Worm (Caenorhabditis elegans) whole organism, L4 larva: ENCODE data around the gene C53B7.2.

ENCODE experiments used
- R02D3.7 ChIP-seq: fragments of 150-350 bp; sonication (generic microtip); optimal IDR thresholded peaks from 3 replicates; lab custom pipeline; 2014; ENCODE audit warnings: missing biosample characterization, missing genetic modification characterization
- Y105C5A.15 ChIP-seq: fragments of 200-800 bp; sonication (Bioruptor generic); IDR thresholded peaks from 2 replicates; pipeline ENCODE4 v1.3.6; 2022; ENCODE audit warnings: missing genetic modification characterization, missing compliant biosample characterization
- ZK546.5 ChIP-seq, 2 experiments: sonication (generic microtip); optimal IDR thresholded peaks; 2 replicates each; lab custom pipeline; 2017; ENCODE audit warnings: missing biosample characterization in 2 of 2, missing genetic modification characterization in 2 of 2
- aha-1 ChIP-seq: fragments of 150-350 bp; peaks from one replicate; lab custom pipeline; 2014; ENCODE audit warnings: missing biosample characterization, missing genetic modification characterization
- arid-1 ChIP-seq: fragments of 200-800 bp; sonication (Bioruptor generic); conservative IDR thresholded peaks from 2 replicates; pipeline ENCODE4 v1.3.6; 2022; ENCODE audit warnings: missing genetic modification reagents, missing genetic modification characterization, missing compliant biosample characterization
- ces-1 ChIP-seq: fragments of 150-350 bp; sonication (generic microtip); optimal IDR thresholded peaks from 4 replicates; lab custom pipeline; 2014; ENCODE audit warnings: missing biosample characterization, missing genetic modification reagents, missing genetic modification characterization
- cey-2 ChIP-seq: sonication (generic microtip); optimal IDR thresholded peaks from 3 replicates; lab custom pipeline; 2017; ENCODE audit warnings: missing genetic modification characterization, mild to moderate bottlenecking, missing compliant biosample characterization, antibody characterized with exemption, borderline replicate concordance; ENCODE audit not compliant: insufficient read depth
- ctbp-1 ChIP-seq: fragments of 200-800 bp; sonication (Bioruptor generic); IDR thresholded peaks from 2 replicates; pipeline ENCODE4 v1.3.6; 2022; ENCODE audit warnings: missing genetic modification reagents, missing genetic modification characterization, missing compliant biosample characterization
- daf-12 ChIP-seq: fragments of 150-350 bp; optimal IDR thresholded peaks from 2 replicates; lab custom pipeline; 2014; ENCODE audit warnings: missing biosample characterization, missing genetic modification reagents, missing genetic modification characterization
- daf-19 ChIP-seq: fragments of 200-800 bp; sonication (Bioruptor generic); conservative IDR thresholded peaks from 2 replicates; pipeline ENCODE4 v1.3.6; 2022; ENCODE audit warnings: missing genetic modification characterization, missing compliant biosample characterization
- dmd-8 ChIP-seq: fragments of 200-800 bp; sonication (Bioruptor generic); IDR thresholded peaks from 2 replicates; pipeline ENCODE4 v1.3.6; 2022; ENCODE audit warnings: missing genetic modification characterization, missing compliant biosample characterization
- dpl-1 ChIP-seq: fragments of 150-350 bp; optimal IDR thresholded peaks from 2 replicates; lab custom pipeline; 2014; ENCODE audit warnings: missing biosample characterization, missing genetic modification reagents, missing genetic modification characterization
- dve-1 ChIP-seq: sonication (generic microtip); optimal IDR thresholded peaks from 2 replicates; lab custom pipeline; 2017; ENCODE audit warnings: antibody characterized with exemption, mild to moderate bottlenecking, missing genetic modification characterization, missing compliant biosample characterization; ENCODE audit not compliant: insufficient read depth
- egl-43 ChIP-seq: fragments of 200-800 bp; sonication (Bioruptor generic); IDR thresholded peaks from 2 replicates; pipeline ENCODE4 v1.3.6; 2022; ENCODE audit warnings: missing genetic modification reagents, missing genetic modification characterization, missing compliant biosample characterization
- fkh-10 ChIP-seq: fragments of 150-350 bp; optimal IDR thresholded peaks from 2 replicates; lab custom pipeline; 2014; ENCODE audit warnings: missing biosample characterization, missing genetic modification reagents, missing genetic modification characterization
- hlh-11 ChIP-seq: fragments of 200-800 bp; sonication (Bioruptor generic); optimal IDR thresholded peaks from 2 replicates; lab custom pipeline; 2018; ENCODE audit warnings: mild to moderate bottlenecking, missing genetic modification characterization, missing compliant biosample characterization
- hmg-1.1 ChIP-seq: fragments of 200-800 bp; sonication (Bioruptor generic); IDR thresholded peaks from 2 replicates; pipeline ENCODE4 v1.3.6; 2022; ENCODE audit warnings: missing genetic modification reagents, missing genetic modification characterization, missing compliant biosample characterization
- jun-1 ChIP-seq: fragments of 150-350 bp; optimal IDR thresholded peaks from 2 replicates; lab custom pipeline; 2014; ENCODE audit warnings: missing biosample characterization, missing genetic modification reagents, missing genetic modification characterization
- lim-7 ChIP-seq: fragments of 200-800 bp; sonication (Bioruptor generic); IDR thresholded peaks from 2 replicates; pipeline ENCODE4 v1.3.6; 2022; ENCODE audit warnings: missing genetic modification characterization, missing compliant biosample characterization
- lin-38 ChIP-seq: fragments of 200-800 bp; sonication (Bioruptor generic); IDR thresholded peaks from 2 replicates; pipeline ENCODE4 v1.3.6; 2022; ENCODE audit warnings: missing genetic modification reagents, missing genetic modification characterization, missing compliant biosample characterization
- lin-39 ChIP-seq: fragments of 150-350 bp; optimal IDR thresholded peaks from 2 replicates; lab custom pipeline; 2014; ENCODE audit warnings: missing biosample characterization, missing genetic modification reagents, missing genetic modification characterization
- lir-3 ChIP-seq: sonication (generic microtip); optimal IDR thresholded peaks from 2 replicates; lab custom pipeline; 2016; ENCODE audit warnings: mild to moderate bottlenecking, missing genetic modification characterization, missing compliant biosample characterization
- lsy-2 ChIP-seq, 2 experiments: fragments of 150-350 bp in 1 of 2; sonication (generic microtip) in 1 of 2; optimal IDR thresholded peaks; 2 replicates each; lab custom pipeline; 2014 to 2017; ENCODE audit warnings: missing biosample characterization in 2 of 2, missing genetic modification characterization in 2 of 2
- madf-5 ChIP-seq, 2 experiments: fragments of 200-800 bp; sonication (Bioruptor generic); IDR thresholded peaks; 2 replicates each; pipeline ENCODE4 v1.3.6; 2022; ENCODE audit warnings: missing compliant biosample characterization in 2 of 2, missing genetic modification characterization in 2 of 2
- madf-9 ChIP-seq: fragments of 200-800 bp; sonication (Bioruptor generic); conservative IDR thresholded peaks from 2 replicates; pipeline ENCODE4 v1.3.6; 2022; ENCODE audit warnings: missing genetic modification reagents, missing genetic modification characterization, missing compliant biosample characterization
- mdl-1 ChIP-seq, 2 experiments: fragments of 150-350 bp in 1 of 2; sonication (generic microtip) in 1 of 2; optimal IDR thresholded peaks; 2 replicates each; lab custom pipeline; 2014 to 2017; ENCODE audit warnings: missing biosample characterization in 2 of 2, missing genetic modification characterization in 2 of 2
- mep-1 ChIP-seq: fragments of 150-350 bp; sonication (generic microtip); optimal IDR thresholded peaks from 3 replicates; lab custom pipeline; 2014; ENCODE audit warnings: missing biosample characterization, missing genetic modification characterization
- mes-2 ChIP-seq: sonication (generic microtip); optimal IDR thresholded peaks from 2 replicates; lab custom pipeline; 2016; ENCODE audit warnings: missing genotype, mild to moderate bottlenecking, missing genetic modification characterization, missing compliant biosample characterization; ENCODE audit not compliant: poor library complexity, severe bottlenecking
- mxl-3 ChIP-seq: fragments of 200-800 bp; sonication (Bioruptor generic); optimal IDR thresholded peaks from 2 replicates; lab custom pipeline; 2018; ENCODE audit warnings: mild to moderate bottlenecking, missing genetic modification characterization, missing compliant biosample characterization
- nhr-102 ChIP-seq: sonication (generic microtip); optimal IDR thresholded peaks from 2 replicates; lab custom pipeline; 2016; ENCODE audit warnings: mild to moderate bottlenecking, missing genetic modification characterization, moderate library complexity, missing compliant biosample characterization
- nhr-11 ChIP-seq: fragments of 150-350 bp; optimal IDR thresholded peaks from 2 replicates; lab custom pipeline; 2014; ENCODE audit warnings: missing biosample characterization, missing genetic modification characterization
- nhr-28 ChIP-seq: fragments of 150-350 bp; optimal IDR thresholded peaks from 2 replicates; lab custom pipeline; 2014; ENCODE audit warnings: missing biosample characterization, missing genetic modification characterization
- pha-4 ChIP-seq, 2 experiments: fragments of 150-350 bp in 1 of 2; fragments of 200-800 bp in 1 of 2; sonication (Bioruptor generic) in 1 of 2; IDR thresholded peaks in 1 of 2; optimal IDR thresholded peaks in 1 of 2; 2 replicates each; pipeline versions ENCODE4 v1.3.6 to Lab custom; 2014 to 2022; ENCODE audit warnings: missing genetic modification characterization in 2 of 2, missing genetic modification reagents in 2 of 2, missing biosample characterization in 1 of 2, missing compliant biosample characterization in 1 of 2
- snpc-1.2 ChIP-seq: fragments of 200-800 bp; sonication (Bioruptor generic); IDR thresholded peaks from 2 replicates; pipeline ENCODE4 v1.3.6; 2022; ENCODE audit warnings: missing genetic modification reagents, missing genetic modification characterization, missing compliant biosample characterization
- unc-130 ChIP-seq: sonication (generic microtip); optimal IDR thresholded peaks from 2 replicates; lab custom pipeline; 2016; ENCODE audit warnings: missing genetic modification reagents, missing genetic modification characterization, missing compliant biosample characterization
- unc-62 ChIP-seq, 3 experiments: fragments of 150-350 bp in 1 of 3; sonication (generic microtip); optimal IDR thresholded peaks in 2 of 3; peaks in 1 of 3; 1 replicate in 1 of 3; 2 replicates in 2 of 3; lab custom pipeline; 2014 to 2017; ENCODE audit warnings: missing biosample characterization in 3 of 3, missing genetic modification characterization in 3 of 3, missing genetic modification reagents in 3 of 3, missing genotype in 1 of 3
- zag-1 ChIP-seq: fragments of 150-350 bp; optimal IDR thresholded peaks from 2 replicates; lab custom pipeline; 2014; ENCODE audit warnings: missing biosample characterization, missing genetic modification characterization
- zip-11 ChIP-seq: fragments of 200-800 bp; sonication (Bioruptor generic); IDR thresholded peaks from 2 replicates; pipeline ENCODE4 v1.3.6; 2022; ENCODE audit warnings: missing genetic modification characterization, missing compliant biosample characterization

C53B7.2 gene

DNA sequence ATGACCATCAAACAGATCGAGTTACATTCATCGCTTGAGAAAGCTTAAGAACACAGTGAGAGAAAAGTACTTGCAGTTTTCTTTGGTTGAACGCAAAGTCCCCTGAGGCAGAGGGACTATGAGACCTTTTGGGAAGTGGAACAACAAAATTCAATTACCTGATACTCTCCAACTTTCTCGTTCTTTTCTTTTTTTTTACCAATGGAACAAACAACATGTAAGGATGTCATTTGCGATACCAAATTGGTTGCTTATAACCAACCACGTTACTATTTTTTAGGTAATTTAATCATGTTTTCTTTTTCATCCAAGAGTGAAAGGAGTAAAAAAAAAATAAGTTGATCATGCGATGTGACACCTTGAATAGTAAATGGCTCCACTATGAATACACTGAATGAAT, 10.8 kb downstream of the C53B7.2 start:
- TF ChIP-seq ctbp-1 (GFP tag; lab: Robert Waterston, UW) (peak; percentile 31; the same call in 1 of the 2 replicates), unc-62 (GFP tag; optimal IDR thresholded peaks at IDR 0.05 in 1 of 2; lab: Kevin White, UChicago) (peak in 1 of 2 experiments; percentile 32), unc-62 (tag; optimal IDR thresholded peaks at IDR 0.05; lab: Kevin White, UChicago) (no peak), ZK546.5 (tag; optimal IDR thresholded peaks at IDR 0.05; lab: Kevin White, UChicago) (no peak), ces-1 (GFP tag; lab: Kevin White, UChicago) (peak; percentile 91), fkh-10 (GFP tag; lab: Kevin White, UChicago) (peak; percentile 16), hmg-1.1 (GFP tag; lab: Robert Waterston, UW) (0 out of 2 replicates have a peak, but pooled peaks have one; percentile 18), zag-1 (tag; lab: Kevin White, UChicago) (no peak), lin-39 (tag; lab: Kevin White, UChicago) (no peak)

DNA sequence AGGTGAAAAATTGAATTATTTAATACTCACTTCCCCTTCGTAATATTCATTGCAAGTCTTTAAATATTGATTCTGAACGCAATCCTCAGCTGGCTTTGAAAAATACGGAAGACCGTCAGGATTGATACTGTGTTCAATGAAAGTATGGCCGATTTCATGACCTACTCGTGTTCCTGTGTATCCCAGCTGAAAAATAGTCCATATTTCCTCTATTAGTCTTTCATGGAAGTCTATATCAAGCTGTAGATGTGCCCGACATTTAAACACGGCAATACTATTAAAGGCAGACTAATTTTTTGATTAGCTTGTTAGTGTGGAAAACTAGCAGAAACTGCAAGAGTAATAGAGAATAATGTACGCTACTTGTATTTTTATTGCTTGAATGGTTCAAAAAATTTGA, 15.5 kb downstream of the C53B7.2 start:
- no peak for TF ChIP-seq unc-130 (GFP tag; lab: Kevin White, UChicago)
- no peak for TF ChIP-seq madf-5 (GFP tag; IDR thresholded peaks at IDR 0.05; lab: Robert Waterston, UW)
- no peak for TF ChIP-seq Y105C5A.15 (GFP tag; lab: Robert Waterston, UW)
- TF ChIP-seq lir-3 (tag; lab: Kevin White, UChicago) = no peak
- peak; percentile 79 for TF ChIP-seq aha-1 (tag; lab: Kevin White, UChicago)
- TF ChIP-seq dmd-8 (GFP tag; lab: Robert Waterston, UW) = no peak
- TF ChIP-seq dpl-1 (GFP tag; lab: Kevin White, UChicago) = no peak
- TF ChIP-seq ZK546.5 (tag; optimal IDR thresholded peaks at IDR 0.05; lab: Kevin White, UChicago) = no peak
- peak in 1 of 2 experiments; percentile 57 for TF ChIP-seq unc-62 (GFP tag; optimal IDR thresholded peaks at IDR 0.05 in 1 of 2; lab: Kevin White, UChicago)
- no peak for TF ChIP-seq unc-62 (tag; optimal IDR thresholded peaks at IDR 0.05; lab: Kevin White, UChicago)

- TF ChIP-seq daf-19 (no peak), aha-1 (tag; lab: Kevin White, UChicago) (peak; percentile 93), nhr-102 (no peak), jun-1 (tag; lab: Kevin White, UChicago) (no peak), mes-2 (tag; lab: Kevin White, UChicago) (no peak)
These were observed 17.0 kb downstream of the C53B7.2 start, which contains the start of gene nep-4 for ce11 chrX:6863032-6863431. Gene nep-4, minus strand, starts transcription at chrX:6863424.

DNA sequence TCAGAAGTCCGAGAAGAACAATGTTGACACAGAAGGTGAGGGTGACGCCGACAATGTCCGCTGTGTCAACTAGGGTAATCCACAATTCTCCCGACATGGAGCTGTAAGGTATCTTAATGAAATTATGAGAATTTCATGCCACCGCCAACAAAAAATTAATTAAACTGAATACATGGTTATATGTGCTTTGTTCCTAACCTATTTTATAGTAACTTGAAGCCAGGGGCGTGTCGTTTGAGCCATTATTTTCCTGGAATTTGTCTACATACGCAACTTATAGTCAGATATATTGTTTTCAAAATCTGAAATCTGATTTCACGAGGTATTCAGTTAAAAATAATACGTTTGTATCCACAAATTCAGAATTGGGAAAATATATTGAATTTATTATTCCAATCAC, 19.8 kb downstream of the C53B7.2 start, which contains the start of gene odr-10:
Gene odr-10 (minus strand): TSS at position 101 of the 400 bp plus-strand sequence.
- TF ChIP-seq R02D3.7 (tag; lab: Kevin White, UChicago) (no peak), daf-19 (no peak), jun-1 (tag; lab: Kevin White, UChicago) (no peak), mdl-1 (tag; optimal IDR thresholded peaks at IDR 0.05; lab: Kevin White, UChicago) (no peak), lsy-2 (tag; optimal IDR thresholded peaks at IDR 0.05; lab: Kevin White, UChicago) (no peak), zag-1 (tag; lab: Kevin White, UChicago) (no peak), lin-39 (tag; lab: Kevin White, UChicago) (no peak), lin-38 (GFP tag; lab: Robert Waterston, UW) (no peak), daf-12 (no peak), dve-1 (no peak)

DNA sequence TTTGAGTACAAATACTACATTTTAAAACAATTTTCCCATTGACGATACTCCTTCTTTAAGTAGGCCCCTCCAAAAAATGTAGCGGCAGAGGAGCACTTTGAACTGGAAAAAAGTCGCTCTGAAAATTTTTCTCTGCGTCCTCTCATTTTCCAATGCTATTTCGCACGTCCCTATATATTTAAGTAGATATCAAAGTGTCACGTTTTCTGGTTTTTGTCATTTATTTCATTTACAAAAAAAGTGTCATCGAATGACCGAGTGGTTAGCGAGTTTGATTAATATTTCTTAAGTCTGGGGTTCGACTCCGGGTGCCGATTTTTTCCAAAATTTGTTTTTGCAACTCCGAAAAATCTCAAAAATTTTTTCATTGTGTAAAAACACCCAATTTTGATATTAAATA, 20.9 kb downstream of the C53B7.2 start:
- TF ChIP-seq lim-7 (GFP tag; lab: Robert Waterston, UW) (peak; percentile 50; the same call in 1 of the 2 replicates), lir-3 (tag; lab: Kevin White, UChicago) (no peak)

ce11 chrX:6867707-6868106, 21.7 kb downstream of the C53B7.2 start:
- TF ChIP-seq daf-12 (no peak), lsy-2 (tag; optimal IDR thresholded peaks at IDR 0.05; lab: Kevin White, UChicago) (no peak), nhr-102 (peak; percentile 66), nhr-11 (tag; lab: Kevin White, UChicago) (no peak), dpl-1 (GFP tag; lab: Kevin White, UChicago) (no peak), hlh-11 (tag; lab: Kevin White, UChicago) (peak; percentile 68), daf-19 (peak; percentile 89), zip-11 (GFP tag; lab: Robert Waterston, UW) (peak; percentile 77; the same call in 1 of the 2 replicates), mep-1 (tag; lab: Kevin White, UChicago) (no peak), mxl-3 (GFP tag; lab: Kevin White, UChicago) (peak; percentile 69), arid-1 (GFP tag; lab: Robert Waterston, UW) (peak; percentile 91), hmg-1.1 (GFP tag; lab: Robert Waterston, UW) (peak; percentile 76), madf-9 (GFP tag; lab: Robert Waterston, UW) (peak; percentile 90), egl-43 (peak; percentile 96), pha-4 (GFP tag; IDR thresholded peaks at IDR 0.05; lab: Robert Waterston, UW) (peak; percentile 91), pha-4 (tag; optimal IDR thresholded peaks at IDR 0.05; lab: Kevin White, UChicago) (no peak), cey-2 (tag; lab: Kevin White, UChicago) (no peak), nhr-28 (tag; lab: Kevin White, UChicago) (peak; percentile 20), snpc-1.2 (GFP tag; lab: Robert Waterston, UW) (peak; percentile 95)
